Worm (Caenorhabditis elegans) whole organism, L4 larva: ENCODE results near the gene gcp-2.2.

Source experiments
- F10B5.3 ChIP-seq: sonication (generic microtip); optimal IDR thresholded peaks from 2 replicates; lab custom pipeline; 2016; ENCODE audit warnings: mild to moderate bottlenecking, missing genetic modification characterization, missing compliant biosample characterization
- F37D6.2 ChIP-seq: sonication (generic microtip); optimal IDR thresholded peaks from 2 replicates; lab custom pipeline; 2016; ENCODE audit warnings: mild to moderate bottlenecking, missing genetic modification characterization, missing compliant biosample characterization
- R02D3.7 ChIP-seq: fragments of 150-350 bp; sonication (generic microtip); optimal IDR thresholded peaks from 3 replicates; lab custom pipeline; 2014; ENCODE audit warnings: missing biosample characterization, missing genetic modification characterization
- T20F7.1 ChIP-seq: fragments of 200-800 bp; sonication (Bioruptor generic); optimal IDR thresholded peaks from 2 replicates; lab custom pipeline; 2018; ENCODE audit warnings: mild to moderate bottlenecking, missing genetic modification characterization, missing compliant biosample characterization
- Y105C5A.15 ChIP-seq: fragments of 200-800 bp; sonication (Bioruptor generic); IDR thresholded peaks from 2 replicates; pipeline ENCODE4 v1.3.6; 2022; ENCODE audit warnings: missing genetic modification characterization, missing compliant biosample characterization
- Y48G9A.11 ChIP-seq: fragments of 200-800 bp; sonication (Bioruptor generic); IDR thresholded peaks from 2 replicates; pipeline ENCODE4 v1.3.6; 2022; ENCODE audit warnings: missing genetic modification reagents, missing genetic modification characterization, missing compliant biosample characterization
- Y75B8A.6 ChIP-seq: fragments of 200-800 bp; sonication (Bioruptor generic); IDR thresholded peaks from 2 replicates; pipeline ENCODE4 v1.3.6; 2022; ENCODE audit warnings: missing genetic modification reagents, missing genetic modification characterization, missing compliant biosample characterization
- ZK546.5 ChIP-seq, 2 experiments: sonication (generic microtip); optimal IDR thresholded peaks; 2 replicates each; lab custom pipeline; 2017; ENCODE audit warnings: missing biosample characterization in 2 of 2, missing genetic modification characterization in 2 of 2
- aha-1 ChIP-seq: fragments of 150-350 bp; peaks from one replicate; lab custom pipeline; 2014; ENCODE audit warnings: missing biosample characterization, missing genetic modification characterization
- aly-2 ChIP-seq: sonication (generic microtip); optimal IDR thresholded peaks from 2 replicates; lab custom pipeline; 2018; ENCODE audit warnings: missing biosample characterization, missing genetic modification characterization
- arid-1 ChIP-seq: fragments of 200-800 bp; sonication (Bioruptor generic); conservative IDR thresholded peaks from 2 replicates; pipeline ENCODE4 v1.3.6; 2022; ENCODE audit warnings: missing genetic modification reagents, missing genetic modification characterization, missing compliant biosample characterization
- ceh-20 ChIP-seq: fragments of 200-800 bp; sonication (Bioruptor generic); IDR thresholded peaks from 2 replicates; pipeline ENCODE4 v1.3.6; 2022; ENCODE audit warnings: missing genetic modification reagents, missing genetic modification characterization, missing compliant biosample characterization
- ceh-44 ChIP-seq: fragments of 200-800 bp; sonication (Bioruptor generic); IDR thresholded peaks from 2 replicates; pipeline ENCODE4 v1.3.6; 2022; ENCODE audit warnings: missing genetic modification reagents, missing genetic modification characterization, missing compliant biosample characterization
- ces-1 ChIP-seq: fragments of 150-350 bp; sonication (generic microtip); optimal IDR thresholded peaks from 4 replicates; lab custom pipeline; 2014; ENCODE audit warnings: missing biosample characterization, missing genetic modification reagents, missing genetic modification characterization
- daf-12 ChIP-seq: fragments of 150-350 bp; optimal IDR thresholded peaks from 2 replicates; lab custom pipeline; 2014; ENCODE audit warnings: missing biosample characterization, missing genetic modification reagents, missing genetic modification characterization
- daf-8 ChIP-seq: fragments of 200-800 bp; sonication (Bioruptor generic); IDR thresholded peaks from 2 replicates; pipeline ENCODE4 v1.3.6; 2022; ENCODE audit warnings: missing genetic modification characterization, missing compliant biosample characterization
- dmd-6 ChIP-seq: fragments of 200-800 bp; sonication (Bioruptor generic); IDR thresholded peaks from 2 replicates; pipeline ENCODE4 v1.3.6; 2022; ENCODE audit warnings: missing genetic modification reagents, missing genetic modification characterization, missing compliant biosample characterization
- dpl-1 ChIP-seq: fragments of 150-350 bp; optimal IDR thresholded peaks from 2 replicates; lab custom pipeline; 2014; ENCODE audit warnings: missing biosample characterization, missing genetic modification reagents, missing genetic modification characterization
- dve-1 ChIP-seq: sonication (generic microtip); optimal IDR thresholded peaks from 2 replicates; lab custom pipeline; 2017; ENCODE audit warnings: antibody characterized with exemption, mild to moderate bottlenecking, missing genetic modification characterization, missing compliant biosample characterization; ENCODE audit not compliant: insufficient read depth
- egl-27 ChIP-seq: sonication (generic microtip); optimal IDR thresholded peaks from 3 replicates; lab custom pipeline; 2017; ENCODE audit warnings: missing biosample characterization, missing genetic modification reagents, missing genetic modification characterization
- egl-43 ChIP-seq: fragments of 200-800 bp; sonication (Bioruptor generic); IDR thresholded peaks from 2 replicates; pipeline ENCODE4 v1.3.6; 2022; ENCODE audit warnings: missing genetic modification reagents, missing genetic modification characterization, missing compliant biosample characterization
- jun-1 ChIP-seq: fragments of 150-350 bp; optimal IDR thresholded peaks from 2 replicates; lab custom pipeline; 2014; ENCODE audit warnings: missing biosample characterization, missing genetic modification reagents, missing genetic modification characterization
- lin-1 ChIP-seq: fragments of 200-800 bp; sonication (Bioruptor generic); IDR thresholded peaks from 2 replicates; pipeline ENCODE4 v1.3.6; 2022; ENCODE audit warnings: missing genetic modification reagents, missing genetic modification characterization, missing compliant biosample characterization
- lin-29 ChIP-seq: fragments of 200-800 bp; sonication (Bioruptor generic); IDR thresholded peaks from 2 replicates; pipeline ENCODE4 v1.3.6; 2022; ENCODE audit warnings: missing genetic modification reagents, missing genetic modification characterization, missing compliant biosample characterization
- lin-38 ChIP-seq: fragments of 200-800 bp; sonication (Bioruptor generic); IDR thresholded peaks from 2 replicates; pipeline ENCODE4 v1.3.6; 2022; ENCODE audit warnings: missing genetic modification reagents, missing genetic modification characterization, missing compliant biosample characterization
- lir-3 ChIP-seq: sonication (generic microtip); optimal IDR thresholded peaks from 2 replicates; lab custom pipeline; 2016; ENCODE audit warnings: mild to moderate bottlenecking, missing genetic modification characterization, missing compliant biosample characterization
- madf-5 ChIP-seq, 2 experiments: fragments of 200-800 bp; sonication (Bioruptor generic); IDR thresholded peaks; 2 replicates each; pipeline ENCODE4 v1.3.6; 2022; ENCODE audit warnings: missing compliant biosample characterization in 2 of 2, missing genetic modification characterization in 2 of 2
- madf-9 ChIP-seq: fragments of 200-800 bp; sonication (Bioruptor generic); conservative IDR thresholded peaks from 2 replicates; pipeline ENCODE4 v1.3.6; 2022; ENCODE audit warnings: missing genetic modification reagents, missing genetic modification characterization, missing compliant biosample characterization
- mxl-2 ChIP-seq: fragments of 200-800 bp; sonication (Bioruptor generic); conservative IDR thresholded peaks from 2 replicates; pipeline ENCODE4 v1.3.6; 2022; ENCODE audit warnings: missing genetic modification reagents, missing genetic modification characterization, missing compliant biosample characterization
- nhr-10 ChIP-seq: fragments of 150-350 bp; optimal IDR thresholded peaks from 2 replicates; lab custom pipeline; 2014; ENCODE audit warnings: missing biosample characterization, missing genetic modification characterization
- nhr-11 ChIP-seq: fragments of 150-350 bp; optimal IDR thresholded peaks from 2 replicates; lab custom pipeline; 2014; ENCODE audit warnings: missing biosample characterization, missing genetic modification characterization
- nhr-111 ChIP-seq: fragments of 200-800 bp; sonication (Bioruptor generic); optimal IDR thresholded peaks from 2 replicates; lab custom pipeline; 2018; ENCODE audit warnings: mild to moderate bottlenecking, missing genetic modification characterization, missing compliant biosample characterization
- nhr-28 ChIP-seq: fragments of 150-350 bp; optimal IDR thresholded peaks from 2 replicates; lab custom pipeline; 2014; ENCODE audit warnings: missing biosample characterization, missing genetic modification characterization
- nhr-42 ChIP-seq: fragments of 200-800 bp; sonication (Bioruptor generic); IDR thresholded peaks from 2 replicates; pipeline ENCODE4 v1.3.6; 2022; ENCODE audit warnings: missing genetic modification characterization, missing compliant biosample characterization
- nhr-77 ChIP-seq: fragments of 150-350 bp; optimal IDR thresholded peaks from 2 replicates; lab custom pipeline; 2014; ENCODE audit warnings: missing biosample characterization, missing genetic modification characterization
- pha-4 ChIP-seq, 2 experiments: fragments of 150-350 bp in 1 of 2; fragments of 200-800 bp in 1 of 2; sonication (Bioruptor generic) in 1 of 2; IDR thresholded peaks in 1 of 2; optimal IDR thresholded peaks in 1 of 2; 2 replicates each; pipeline versions ENCODE4 v1.3.6 to Lab custom; 2014 to 2022; ENCODE audit warnings: missing genetic modification characterization in 2 of 2, missing genetic modification reagents in 2 of 2, missing biosample characterization in 1 of 2, missing compliant biosample characterization in 1 of 2
- rbr-2 ChIP-seq: sonication (generic microtip); optimal IDR thresholded peaks from 2 replicates; lab custom pipeline; 2016; ENCODE audit warnings: missing genotype, missing genetic modification characterization, missing compliant biosample characterization
- saeg-2 ChIP-seq: fragments of 200-800 bp; sonication (Bioruptor generic); IDR thresholded peaks from 2 replicates; pipeline ENCODE4 v1.3.6; 2022; ENCODE audit warnings: missing genetic modification reagents, missing genetic modification characterization, missing compliant biosample characterization
- sdz-12 ChIP-seq: fragments of 200-800 bp; sonication (Bioruptor generic); optimal IDR thresholded peaks from 2 replicates; lab custom pipeline; 2018; ENCODE audit warnings: mild to moderate bottlenecking, missing genetic modification characterization, missing compliant biosample characterization
- snpc-4 ChIP-seq: fragments of 150-350 bp; optimal IDR thresholded peaks from 2 replicates; lab custom pipeline; 2014; ENCODE audit warnings: missing biosample characterization, missing genetic modification characterization
- spr-1 ChIP-seq: sonication (generic microtip); optimal IDR thresholded peaks from 2 replicates; lab custom pipeline; 2016; ENCODE audit warnings: mild to moderate bottlenecking, missing genetic modification characterization, missing compliant biosample characterization
- spr-3 ChIP-seq: fragments of 200-800 bp; sonication (Bioruptor generic); optimal IDR thresholded peaks from 2 replicates; lab custom pipeline; 2018; ENCODE audit warnings: mild to moderate bottlenecking, missing genetic modification characterization, missing compliant biosample characterization
- tag-97 ChIP-seq: fragments of 200-800 bp; sonication (Bioruptor generic); IDR thresholded peaks from 2 replicates; pipeline ENCODE4 v1.3.6; 2022; ENCODE audit warnings: missing genetic modification characterization, missing compliant biosample characterization
- unc-130 ChIP-seq: sonication (generic microtip); optimal IDR thresholded peaks from 2 replicates; lab custom pipeline; 2016; ENCODE audit warnings: missing genetic modification reagents, missing genetic modification characterization, missing compliant biosample characterization
- unc-62 ChIP-seq, 3 experiments: fragments of 150-350 bp in 1 of 3; sonication (generic microtip); optimal IDR thresholded peaks in 2 of 3; peaks in 1 of 3; 1 replicate in 1 of 3; 2 replicates in 2 of 3; lab custom pipeline; 2014 to 2017; ENCODE audit warnings: missing biosample characterization in 3 of 3, missing genetic modification characterization in 3 of 3, missing genetic modification reagents in 3 of 3, missing genotype in 1 of 3
- vab-7 ChIP-seq: fragments of 200-800 bp; sonication (Bioruptor generic); IDR thresholded peaks from 2 replicates; pipeline ENCODE4 v1.3.6; 2022; ENCODE audit warnings: missing genetic modification reagents, missing genetic modification characterization, missing compliant biosample characterization
- zfp-2 ChIP-seq: sonication (generic microtip); optimal IDR thresholded peaks from 2 replicates; lab custom pipeline; 2016; ENCODE audit warnings: mild to moderate bottlenecking, missing genetic modification characterization, missing compliant biosample characterization
- zip-11 ChIP-seq: fragments of 200-800 bp; sonication (Bioruptor generic); IDR thresholded peaks from 2 replicates; pipeline ENCODE4 v1.3.6; 2022; ENCODE audit warnings: missing genetic modification characterization, missing compliant biosample characterization
- zip-2 ChIP-seq: fragments of 150-350 bp; optimal IDR thresholded peaks from 2 replicates; lab custom pipeline; 2014; ENCODE audit warnings: missing biosample characterization, missing genetic modification characterization
- ztf-11 ChIP-seq: fragments of 150-350 bp; optimal IDR thresholded peaks from 2 replicates; lab custom pipeline; 2014; ENCODE audit warnings: missing biosample characterization, missing genetic modification characterization

gcp-2.2 gene

DNA sequence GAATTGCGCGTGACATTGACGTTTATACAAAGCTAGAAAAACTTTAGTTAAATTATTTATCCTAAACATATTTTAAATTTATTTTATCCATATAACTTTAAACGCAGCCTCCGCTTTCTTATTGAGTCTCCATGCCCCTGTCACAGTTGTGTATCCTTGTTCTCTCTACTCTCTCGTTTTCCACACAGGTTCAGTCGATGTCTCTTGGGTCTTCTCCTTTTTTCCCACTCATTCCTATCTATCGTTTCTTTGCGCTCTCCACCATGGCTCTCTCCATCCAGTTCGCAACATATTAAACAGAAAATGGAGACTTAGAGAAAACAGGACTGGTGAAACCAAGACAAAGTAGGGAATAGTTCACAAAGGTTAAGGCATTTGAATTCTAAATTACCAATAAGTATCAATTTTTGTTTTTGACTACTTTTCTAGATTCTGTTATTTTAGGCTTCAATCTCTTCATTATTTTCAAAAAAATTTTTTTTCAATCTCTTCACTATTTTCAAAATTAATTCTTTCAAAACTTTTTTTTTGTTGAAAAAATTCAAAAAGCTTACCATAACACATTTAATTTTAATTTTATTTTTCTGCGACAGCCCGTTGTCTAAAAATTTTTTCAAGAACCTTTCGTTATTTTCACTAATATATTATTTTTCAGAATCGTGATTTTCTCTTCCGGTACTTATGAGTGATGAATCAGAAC lies 15.3 kb upstream of the gcp-2.2 start, which contains the start of gene sdc-2 (continued):
- TF ChIP-seq R02D3.7 (tag; lab: Kevin White, UChicago) (no peak), egl-27 (no peak), F10B5.3 (tag; lab: Kevin White, UChicago) (peak; percentile 30), ztf-11 (tag; lab: Kevin White, UChicago) (no peak), nhr-111 (GFP tag; lab: Kevin White, UChicago) (no peak), lir-3 (no peak), arid-1 (GFP tag; lab: Robert Waterston, UW) (peak; percentile 48; the same call in 1 of the 2 replicates), vab-7 (GFP tag; lab: Robert Waterston, UW) (peak; percentile 53; the same call in 1 of the 2 replicates), daf-12 (tag; lab: Kevin White, UChicago) (no peak), Y75B8A.6 (GFP tag; lab: Robert Waterston, UW) (no peak), saeg-2 (GFP tag; lab: Robert Waterston, UW) (0 out of 2 replicates have a peak, but pooled peaks have one; percentile 66), dve-1 (peak; percentile 94), dpl-1 (GFP tag; lab: Kevin White, UChicago) (peak; percentile 39), zip-11 (GFP tag; lab: Robert Waterston, UW) (no peak), mxl-2 (GFP tag; lab: Robert Waterston, UW) (no peak), T20F7.1 (no peak), snpc-4 (no peak), aha-1 (tag; lab: Kevin White, UChicago) (peak; percentile 97), ceh-44 (no peak), nhr-42 (peak; percentile 85), madf-9 (peak; percentile 26; the same call in 1 of the 2 replicates), daf-8 (GFP tag; lab: Robert Waterston, UW) (no peak), lin-1 (GFP tag; lab: Robert Waterston, UW) (no peak), unc-62 (GFP tag; optimal IDR thresholded peaks at IDR 0.05 in 1 of 2; lab: Kevin White, UChicago) (peak in 1 of 2 experiments; percentile 98), unc-62 (tag; optimal IDR thresholded peaks at IDR 0.05; lab: Kevin White, UChicago) (no peak), nhr-11 (peak; percentile 75), Y48G9A.11 (GFP tag; lab: Robert Waterston, UW) (no peak), lin-38 (GFP tag; lab: Robert Waterston, UW) (no peak), lin-29 (GFP tag; lab: Robert Waterston, UW) (no peak), unc-130 (GFP tag; lab: Kevin White, UChicago) (no peak), zip-2 (peak; percentile 63), ceh-20 (peak; percentile 66), F37D6.2 (tag; lab: Kevin White, UChicago) (peak; percentile 77), ces-1 (GFP tag; lab: Kevin White, UChicago) (no peak), tag-97 (GFP tag; lab: Robert Waterston, UW) (no peak), sdz-12 (no peak), nhr-10 (tag; lab: Kevin White, UChicago) (no peak), madf-5 (GFP tag; IDR thresholded peaks at IDR 0.05; lab: Robert Waterston, UW) (no peak), aly-2 (tag; lab: Kevin White, UChicago) (no peak), pha-4 (GFP tag; IDR thresholded peaks at IDR 0.05; lab: Robert Waterston, UW) (no peak; the same call in none of the 2 replicates), pha-4 (tag; optimal IDR thresholded peaks at IDR 0.05; lab: Kevin White, UChicago) (peak; percentile 83), egl-43 (GFP tag; lab: Robert Waterston, UW) (no peak), spr-3 (GFP tag; lab: Kevin White, UChicago) (no peak), nhr-77 (peak; percentile 96), spr-1 (peak; percentile 70), ZK546.5 (tag; optimal IDR thresholded peaks at IDR 0.05; lab: Kevin White, UChicago) (no peak), jun-1 (tag; lab: Kevin White, UChicago) (peak; percentile 50), nhr-28 (tag; lab: Kevin White, UChicago) (peak; percentile 83), zfp-2 (tag; lab: Kevin White, UChicago) (no peak), dmd-6 (GFP tag; lab: Robert Waterston, UW) (peak; percentile 68), Y105C5A.15 (GFP tag; lab: Robert Waterston, UW) (no peak), rbr-2 (peak; percentile 81)
